Fruit fly (Drosophila melanogaster): ENCODE measurements around the gene primo-1.

primo-1 gene

dm6 chr3R:13709839-13710238, 1.8 kb downstream of the primo-1 start, which contains the start of gene Argp:
Argp (minus strand) TSS chr3R:13709939.
- TF ChIP-seq fd85E (GFP tag; optimal IDR thresholded peaks at IDR 0.05) (no peak), Eip93F (GFP tag; optimal IDR thresholded peaks at IDR 0.05) (no peak), Sox14 (GFP tag; optimal IDR thresholded peaks at IDR 0.05) (no peak), vri (GFP tag; optimal IDR thresholded peaks at IDR 0.05) (no peak), CG16779 (tag; optimal IDR thresholded peaks at IDR 0.05) (no peak), Gug (GFP tag; IDR thresholded peaks at IDR 0.05) (no peak), ss (GFP tag; optimal IDR thresholded peaks at IDR 0.05) (no peak)

DNA sequence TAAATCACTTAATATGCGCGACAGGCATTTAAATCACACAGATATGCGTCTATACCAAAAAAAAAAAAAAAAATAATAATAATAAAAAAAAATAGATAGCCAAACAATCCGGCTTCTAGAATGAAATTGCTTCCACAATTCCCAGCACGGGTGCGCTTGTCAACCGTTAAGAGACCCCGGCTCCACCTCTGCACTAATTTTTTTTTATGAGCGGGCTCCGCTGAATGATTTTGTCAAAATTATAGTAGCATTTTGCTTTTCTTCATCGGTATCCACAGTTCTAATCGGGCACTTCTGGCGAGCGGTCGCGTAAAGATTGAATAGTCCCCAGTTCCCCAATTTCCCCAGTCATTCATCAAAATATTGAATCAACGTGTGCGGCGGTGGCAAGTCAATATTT, 5.2 kb downstream of the primo-1 start, which contains the start of gene Adgf-C:
Gene Adgf-C, plus strand, starts transcription at position 301 of the 400 bp plus-strand sequence.
- TF ChIP-seq CG11902 (GFP tag; optimal IDR thresholded peaks at IDR 0.05) (no peak), Hr38 (GFP tag; optimal IDR thresholded peaks at IDR 0.05) (no peak), net (GFP tag; optimal IDR thresholded peaks at IDR 0.05) (no peak), CG1621 (tag; optimal IDR thresholded peaks at IDR 0.05) (no peak), cyc (GFP tag; optimal IDR thresholded peaks at IDR 0.05) (no peak), CG16779 (tag; optimal IDR thresholded peaks at IDR 0.05) (no peak)

dm6 chr3R:13705292-13705885, 6.2 kb downstream of the primo-1 start, which contains the start of gene Adgf-D:
Adgf-D (minus strand) TSS chr3R:13705402.
- TF ChIP-seq CG6163 (GFP tag; IDR thresholded peaks at IDR 0.05) (0 out of 3 replicates have a peak, but pooled peaks have one; percentile 19), topi (GFP tag; optimal IDR thresholded peaks at IDR 0.05) (no peak), CG8119 (GFP tag; IDR thresholded peaks at IDR 0.05) (no peak), Gug (GFP tag; IDR thresholded peaks at IDR 0.05) (no peak), svp (GFP tag) (peak; percentile 91)

- no peak for TF ChIP-seq CG34406 (GFP tag; optimal IDR thresholded peaks at IDR 0.05)
- TF ChIP-seq ss (GFP tag; optimal IDR thresholded peaks at IDR 0.05), result no peak
- TF ChIP-seq eg (GFP tag; IDR thresholded peaks at IDR 0.05), result no peak
- TF ChIP-seq Hr39 (GFP tag; optimal IDR thresholded peaks at IDR 0.05), result no peak
- no peak for TF ChIP-seq acj6 (GFP tag; optimal IDR thresholded peaks at IDR 0.05)
- TF ChIP-seq CG15336 (GFP tag; IDR thresholded peaks at IDR 0.05), result no peak
- no peak for TF ChIP-seq CG11762 (GFP tag; optimal IDR thresholded peaks at IDR 0.05; ENCODE audit: insufficient read depth)
- no peak for TF ChIP-seq OdsH (GFP tag; optimal IDR thresholded peaks at IDR 0.05)
- TF ChIP-seq CG11902 (GFP tag; optimal IDR thresholded peaks at IDR 0.05), result no peak
- no peak for TF ChIP-seq fd59A (GFP tag; optimal IDR thresholded peaks at IDR 0.05)
- no peak for TF ChIP-seq CG6163 (GFP tag; IDR thresholded peaks at IDR 0.05)
- TF ChIP-seq dac (GFP tag; optimal IDR thresholded peaks at IDR 0.05), result no peak
- TF ChIP-seq Blimp-1 (GFP tag; optimal IDR thresholded peaks at IDR 0.05), result no peak
- no peak for TF ChIP-seq dsx (GFP tag; optimal IDR thresholded peaks at IDR 0.05; ENCODE audit: poor library complexity, severe bottlenecking)
- TF ChIP-seq CG7368 (GFP tag; optimal IDR thresholded peaks at IDR 0.05), result no peak
- TF ChIP-seq Ets21C (GFP tag; optimal IDR thresholded peaks at IDR 0.05), result no peak
- TF ChIP-seq Sox102F (GFP tag; optimal IDR thresholded peaks at IDR 0.05), result no peak
- TF ChIP-seq Hr38 (GFP tag; optimal IDR thresholded peaks at IDR 0.05), result no peak
- no peak for TF ChIP-seq Gug (GFP tag; IDR thresholded peaks at IDR 0.05)
Observed at dm6 chr3R:13700738-13701137, 10.9 kb downstream of the primo-1 start, which contains the start of gene f-cup. f-cup (minus strand) TSS chr3R:13700838.

- TF ChIP-seq Hr38 (GFP tag; optimal IDR thresholded peaks at IDR 0.05) (no peak), CG32006 (GFP tag; optimal IDR thresholded peaks at IDR 0.05) (no peak), OdsH (GFP tag; optimal IDR thresholded peaks at IDR 0.05) (no peak), CG10669 (GFP tag; optimal IDR thresholded peaks at IDR 0.05) (no peak), CG3919 (GFP tag; optimal IDR thresholded peaks at IDR 0.05) (no peak), CG11902 (GFP tag; optimal IDR thresholded peaks at IDR 0.05) (no peak), svp (GFP tag) (no peak), CG8319 (GFP tag; optimal IDR thresholded peaks at IDR 0.05) (no peak), Sox14 (GFP tag; optimal IDR thresholded peaks at IDR 0.05) (no peak), CG11294 (GFP tag; IDR thresholded peaks at IDR 0.05) (no peak), CG7368 (GFP tag; optimal IDR thresholded peaks at IDR 0.05) (no peak), Blimp-1 (GFP tag; optimal IDR thresholded peaks at IDR 0.05) (no peak), CG9139 (GFP tag; optimal IDR thresholded peaks at IDR 0.05) (no peak), CG1621 (tag; optimal IDR thresholded peaks at IDR 0.05) (no peak), CG6792 (GFP tag; optimal IDR thresholded peaks at IDR 0.05) (no peak)
Observed at dm6 chr3R:13700192-13700591, 11.4 kb downstream of the primo-1 start, which contains the start of gene ninaB. ninaB (plus strand) TSS chr3R:13700565.
